Fruit fly (Drosophila melanogaster) whole organism, embryonic: ENCODE data around the gene CG13315.

Experiments used
- CG10959 ChIP-seq: fragments of 200-800 bp; sonication (Bioruptor generic); IDR thresholded peaks from 2 replicates; pipeline ENCODE4 v1.3.6; 2022; ENCODE audit warnings: missing biosample characterization, missing genetic modification characterization
- CG12391 ChIP-seq: fragments of 200-800 bp; sonication (Bioruptor generic); optimal IDR thresholded peaks from 3 replicates; lab custom pipeline; 2018; ENCODE audit warnings: missing biosample characterization, mild to moderate bottlenecking, missing genetic modification characterization, moderate library complexity
- CG13775 ChIP-seq: fragments of 200-800 bp; sonication (Bioruptor generic); optimal IDR thresholded peaks from 3 replicates; lab custom pipeline; 2017; ENCODE audit warnings: missing biosample characterization, mild to moderate bottlenecking, missing genetic modification characterization
- CG14710 ChIP-seq: fragments of 200-800 bp; sonication (Bioruptor generic); optimal IDR thresholded peaks from 3 replicates; lab custom pipeline; 2019; ENCODE audit warnings: missing biosample characterization, mild to moderate bottlenecking, missing genetic modification characterization, moderate library complexity
- CG15696 ChIP-seq: fragments of 200-800 bp; sonication (Bioruptor generic); optimal IDR thresholded peaks from 2 replicates; lab custom pipeline; 2019; ENCODE audit warnings: missing biosample characterization, mild to moderate bottlenecking, missing genetic modification characterization, moderate library complexity
- CG1603 ChIP-seq: fragments of 200-800 bp; sonication (Bioruptor generic); optimal IDR thresholded peaks from 2 replicates; lab custom pipeline; 2019; ENCODE audit warnings: missing biosample characterization, mild to moderate bottlenecking, missing genetic modification characterization, moderate library complexity
- CG18476 ChIP-seq: fragments of 200-800 bp; sonication (Bioruptor generic); optimal IDR thresholded peaks from 2 replicates; lab custom pipeline; 2016; ENCODE audit warnings: missing biosample characterization, mild to moderate bottlenecking, missing genetic modification characterization
- CG34422 ChIP-seq: fragments of 200-800 bp; sonication (Bioruptor generic); IDR thresholded peaks from 3 replicates; pipeline ENCODE4 v1.3.6; 2022; ENCODE audit warnings: missing biosample characterization, missing genetic modification characterization
- CG5953 ChIP-seq: fragments of 200-800 bp; sonication (Bioruptor generic); IDR thresholded peaks from 2 replicates; pipeline ENCODE4 v1.3.6; 2022; ENCODE audit warnings: missing biosample characterization, missing genetic modification characterization
- CG6272 ChIP-seq: fragments of 200-800 bp; sonication (Bioruptor generic); IDR thresholded peaks from 2 replicates; pipeline ENCODE4 v1.3.6; 2022; ENCODE audit warnings: missing biosample characterization, missing genetic modification characterization
- CG6654 ChIP-seq: fragments of 200-800 bp; sonication (Bioruptor generic); optimal IDR thresholded peaks from 2 replicates; lab custom pipeline; 2017; ENCODE audit warnings: missing biosample characterization, mild to moderate bottlenecking, missing genetic modification characterization
- CG7372 ChIP-seq: fragments of 200-800 bp; sonication (Bioruptor generic); IDR thresholded peaks from 2 replicates; pipeline ENCODE4 v1.3.6; 2022; ENCODE audit warnings: missing biosample characterization, missing genetic modification characterization
- Deaf1 ChIP-seq: fragments of 200-800 bp; optimal IDR thresholded peaks from 3 replicates; lab custom pipeline; 2019; ENCODE audit warnings: missing biosample characterization, mild to moderate bottlenecking, missing genetic modification characterization, moderate library complexity
- Dip2 ChIP-seq: fragments of 200-800 bp; sonication (Bioruptor generic); IDR thresholded peaks from 2 replicates; pipeline ENCODE4 v1.3.6; 2022; ENCODE audit warnings: missing biosample characterization, missing genetic modification characterization
- Doc2 ChIP-seq: fragments of 200-800 bp; sonication (Bioruptor generic); IDR thresholded peaks from 2 replicates; pipeline ENCODE4 v1.3.6; 2022; ENCODE audit warnings: missing biosample characterization, missing genetic modification characterization
- MESR4 ChIP-seq: fragments of 200-800 bp; sonication (Bioruptor generic); optimal IDR thresholded peaks from 2 replicates; lab custom pipeline; 2018; ENCODE audit warnings: missing biosample characterization, mild to moderate bottlenecking, missing genetic modification characterization, moderate library complexity
- Opbp ChIP-seq: fragments of 200-800 bp; sonication (Bioruptor generic); IDR thresholded peaks from 3 replicates; pipeline ENCODE4 v1.3.6; 2022; ENCODE audit warnings: missing biosample characterization, missing genetic modification characterization; ENCODE audit not compliant: partially characterized antibody
- Pdp1 ChIP-seq, 2 experiments: fragments of 200-800 bp; sonication (Bioruptor generic); optimal IDR thresholded peaks; 3 replicates each; lab custom pipeline; 2016; ENCODE audit warnings: missing biosample characterization in 2 of 2, missing genetic modification characterization in 2 of 2, mild to moderate bottlenecking in 1 of 2, moderate library complexity in 1 of 2
- Sin3A ChIP-seq: fragments of >200 bp; optimal IDR thresholded peaks from 2 replicates; lab custom pipeline; 2018
- Sry-δ ChIP-seq: fragments of 200-800 bp; sonication (Bioruptor generic); optimal IDR thresholded peaks from 2 replicates; lab custom pipeline; 2016; ENCODE audit warnings: missing biosample characterization, missing genetic modification characterization
- al ChIP-seq: fragments of 200-800 bp; sonication (Bioruptor generic); IDR thresholded peaks from 2 replicates; pipeline ENCODE4 v1.3.6; 2022; ENCODE audit warnings: missing biosample characterization, missing genetic modification characterization
- cad ChIP-seq: fragments of >200 bp; optimal IDR thresholded peaks from 2 replicates; lab custom pipeline; 2017; ENCODE audit warnings: missing biosample characterization, missing genetic modification characterization
- cato ChIP-seq: fragments of 200-800 bp; sonication (Bioruptor generic); optimal IDR thresholded peaks from 2 replicates; lab custom pipeline; 2016; ENCODE audit warnings: missing biosample characterization, missing genetic modification characterization, borderline replicate concordance
- chif ChIP-seq, 2 experiments: fragments of 200-800 bp; sonication (Bioruptor generic); optimal IDR thresholded peaks; 3 replicates each; lab custom pipeline; 2016; ENCODE audit warnings: missing biosample characterization in 2 of 2, missing genetic modification characterization in 2 of 2
- chinmo ChIP-seq: fragments of 200-800 bp; sonication (Bioruptor generic); IDR thresholded peaks from 4 replicates; pipeline ENCODE4 v1.3.6; 2022; ENCODE audit warnings: missing biosample characterization, missing genetic modification characterization; ENCODE audit not compliant: partially characterized antibody
- dan ChIP-seq: fragments of 200-800 bp; sonication (Bioruptor generic); IDR thresholded peaks from 2 replicates; pipeline ENCODE4 v1.3.6; 2022; ENCODE audit warnings: missing biosample characterization, missing genetic modification characterization
- danr ChIP-seq: fragments of 200-800 bp; sonication (Bioruptor generic); IDR thresholded peaks from 2 replicates; pipeline ENCODE4 v1.3.6; 2022; ENCODE audit warnings: missing biosample characterization, missing genetic modification characterization
- exex ChIP-seq: fragments of 200-800 bp; sonication (Bioruptor generic); optimal IDR thresholded peaks from 4 replicates; lab custom pipeline; 2018; ENCODE audit warnings: missing biosample characterization, mild to moderate bottlenecking, missing genetic modification characterization, moderate library complexity
- gcm2 ChIP-seq: fragments of 200-800 bp; sonication (Bioruptor generic); optimal IDR thresholded peaks from 2 replicates; lab custom pipeline; 2016; ENCODE audit warnings: missing biosample characterization, missing genetic modification characterization
- h ChIP-seq: fragments of >200 bp; optimal IDR thresholded peaks from 2 replicates; lab custom pipeline; 2017
- her ChIP-seq: fragments of 200-800 bp; sonication (Bioruptor generic); optimal IDR thresholded peaks from 2 replicates; lab custom pipeline; 2016; ENCODE audit warnings: missing biosample characterization, missing genetic modification characterization
- knrl ChIP-seq: fragments of 200-800 bp; sonication (Bioruptor generic); IDR thresholded peaks from 3 replicates; pipeline ENCODE4 v1.3.6; 2022; ENCODE audit warnings: missing biosample characterization, missing genetic modification characterization; ENCODE audit not compliant: partially characterized antibody
- lab ChIP-seq: fragments of 200-800 bp; sonication (Bioruptor generic); optimal IDR thresholded peaks from 3 replicates; lab custom pipeline; 2017; ENCODE audit warnings: missing biosample characterization, missing genetic modification characterization, mild to moderate bottlenecking, moderate library complexity, missing genetic modification reagents
- nmo ChIP-seq: fragments of 200-800 bp; sonication (Bioruptor generic); optimal IDR thresholded peaks from 2 replicates; lab custom pipeline; 2018; ENCODE audit warnings: missing biosample characterization, mild to moderate bottlenecking, missing genetic modification characterization, moderate library complexity
- odd ChIP-seq: fragments of 200-800 bp; sonication (Bioruptor generic); optimal IDR thresholded peaks from 2 replicates; lab custom pipeline; 2017; ENCODE audit warnings: missing biosample characterization, mild to moderate bottlenecking, missing genetic modification characterization
- pnt ChIP-seq: fragments of 200-800 bp; sonication (Bioruptor generic); optimal IDR thresholded peaks from 3 replicates; lab custom pipeline; 2016; ENCODE audit warnings: missing biosample characterization, missing genetic modification characterization
- ranshi ChIP-seq: fragments of 200-800 bp; sonication (Bioruptor generic); IDR thresholded peaks from 2 replicates; pipeline ENCODE4 v1.3.6; 2022; ENCODE audit warnings: missing biosample characterization, missing genetic modification characterization
- sd ChIP-seq: fragments of 200-800 bp; sonication (Bioruptor generic); optimal IDR thresholded peaks from 3 replicates; lab custom pipeline; 2018; ENCODE audit warnings: missing biosample characterization, mild to moderate bottlenecking, missing genetic modification characterization, moderate library complexity
- sens ChIP-seq: fragments of 200-800 bp; sonication (Bioruptor generic); peaks from one replicate; lab custom pipeline; 2016; ENCODE audit warnings: missing biosample characterization, missing genetic modification characterization
- stwl ChIP-seq: fragments of 200-800 bp; sonication (Bioruptor generic); optimal IDR thresholded peaks from 3 replicates; lab custom pipeline; 2018; ENCODE audit warnings: missing biosample characterization, mild to moderate bottlenecking, missing genetic modification characterization, moderate library complexity
- trh ChIP-seq: fragments of 200-800 bp; sonication (Bioruptor generic); optimal IDR thresholded peaks from 2 replicates; lab custom pipeline; 2016; ENCODE audit warnings: missing biosample characterization, missing genetic modification characterization
- vnd ChIP-seq: fragments of 200-800 bp; sonication (Bioruptor generic); IDR thresholded peaks from 3 replicates; pipeline ENCODE4 v1.3.6; 2022; ENCODE audit warnings: missing biosample characterization, missing genetic modification characterization; ENCODE audit not compliant: partially characterized antibody
- wek ChIP-seq: fragments of 200-800 bp; sonication (Bioruptor generic); optimal IDR thresholded peaks from 3 replicates; lab custom pipeline; 2018; ENCODE audit warnings: missing biosample characterization, mild to moderate bottlenecking, missing genetic modification characterization, moderate library complexity
- zf30C ChIP-seq: fragments of 200-800 bp; sonication (Bioruptor generic); optimal IDR thresholded peaks from 3 replicates; lab custom pipeline; 2018; ENCODE audit warnings: missing biosample characterization, mild to moderate bottlenecking, missing genetic modification characterization

Gene CG13315

DNA sequence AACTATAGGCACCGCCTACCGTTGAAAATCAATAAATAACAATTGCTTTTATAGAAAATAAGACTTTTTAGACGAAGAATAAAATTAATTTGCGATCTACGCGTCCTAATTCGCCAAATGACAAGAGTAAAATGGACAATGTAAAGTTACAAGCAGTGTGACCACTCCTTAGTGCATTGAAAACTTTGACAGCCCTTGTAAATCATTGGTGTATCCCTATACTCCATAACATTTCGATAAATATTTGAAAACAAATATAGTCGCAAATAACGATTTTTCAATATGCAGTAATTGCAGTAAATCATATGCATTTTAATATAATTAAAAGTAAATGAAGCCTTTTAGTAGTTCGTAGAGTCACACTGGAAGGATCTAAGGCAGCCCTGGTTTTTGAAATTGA, 33.9 kb upstream of the CG13315 start:
- TF ChIP-seq stwl (tag; lab: Kevin White, UChicago) (peak; percentile 20), nmo (GFP tag; lab: Kevin White, UChicago) (no peak), CG14710 (tag; lab: Kevin White, UChicago) (peak; percentile 97)

DNA sequence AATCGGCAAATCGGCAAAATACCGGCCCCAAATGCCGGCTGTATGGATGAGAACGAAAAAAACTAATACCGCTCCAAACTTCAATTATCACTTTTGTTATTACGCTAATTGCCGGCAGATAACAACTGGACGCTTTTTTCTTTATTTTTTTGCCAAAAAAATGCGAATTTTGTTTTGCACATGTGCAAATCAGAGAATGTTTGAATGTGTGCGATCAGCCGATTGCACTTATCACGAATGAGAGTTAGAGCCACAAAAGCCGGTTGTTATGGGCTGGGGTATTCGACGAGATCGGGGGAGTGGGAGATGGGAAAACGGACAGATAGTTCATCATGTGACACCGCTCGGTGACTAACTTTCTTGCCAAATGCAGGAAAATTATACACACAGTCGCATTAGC, 33.1 kb upstream of the CG13315 start:
- TF ChIP-seq CG1603 (no peak), exex (peak; percentile 27), CG5953 (no peak), CG15696 (tag; lab: Kevin White, UChicago) (no peak), ranshi (0 out of 2 replicates have a peak, but pooled peaks have one; percentile 3)

DNA sequence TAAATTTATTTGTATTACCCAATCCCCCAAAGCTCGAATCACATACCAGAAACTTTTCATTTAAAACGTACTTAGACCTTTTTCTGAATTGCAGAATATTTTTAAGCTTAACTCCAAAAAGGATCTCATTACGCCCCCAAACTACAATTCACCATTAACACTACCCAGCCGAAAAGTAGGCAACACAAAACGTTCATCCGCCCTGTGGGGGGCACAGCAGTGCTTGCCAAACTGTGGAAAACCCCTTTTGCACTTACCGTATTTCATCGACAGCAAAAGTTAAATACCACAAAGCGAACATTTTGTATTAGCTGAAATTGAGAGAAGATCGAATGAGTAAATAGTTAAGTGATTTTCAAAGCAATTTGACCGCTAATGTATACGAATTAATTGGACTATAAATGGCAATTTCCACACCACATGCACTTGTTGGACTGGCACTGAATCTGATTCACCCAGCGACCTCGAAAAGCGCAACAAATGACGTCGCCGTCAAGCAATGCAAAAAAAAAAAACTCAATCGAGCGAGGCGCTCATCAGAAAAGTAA, 32.4 kb upstream of the CG13315 start:
- TF ChIP-seq chif (GFP tag; optimal IDR thresholded peaks at IDR 0.05; lab: Kevin White, UChicago) (no peak), CG7372 (GFP tag; lab: Robert Waterston, UW) (peak; percentile 44; the same call in 1 of the 2 replicates), odd (GFP tag; lab: Kevin White, UChicago) (no peak), sd (no peak), chinmo (GFP tag; lab: Robert Waterston, UW) (0 out of 4 replicates have a peak, but pooled peaks have one; percentile 40), CG34422 (GFP tag; lab: Robert Waterston, UW) (no peak), Sin3A (lab: Kevin White, UChicago) (no peak), Pdp1 (GFP tag; optimal IDR thresholded peaks at IDR 0.05; lab: Kevin White, UChicago) (peak in 1 of 2 experiments; percentile 75), CG13775 (GFP tag; lab: Kevin White, UChicago) (no peak), MESR4 (GFP tag; lab: Kevin White, UChicago) (no peak), CG18476 (GFP tag; lab: Kevin White, UChicago) (no peak), zf30C (GFP tag; lab: Kevin White, UChicago) (no peak), CG15696 (tag; lab: Kevin White, UChicago) (no peak), Doc2 (GFP tag; lab: Robert Waterston, UW) (no peak), cato (no peak), pnt (GFP tag; lab: Kevin White, UChicago) (no peak), CG10959 (GFP tag; lab: Robert Waterston, UW) (no peak), dan (GFP tag; lab: Robert Waterston, UW) (no peak), Dip2 (GFP tag; lab: Robert Waterston, UW) (no peak), Opbp (GFP tag; lab: Robert Waterston, UW) (no peak), gcm2 (GFP tag; lab: Kevin White, UChicago) (no peak), lab (GFP tag; lab: Kevin White, UChicago) (no peak), trh (GFP tag; lab: Kevin White, UChicago) (no peak), vnd (GFP tag; lab: Robert Waterston, UW) (no peak), her (GFP tag; lab: Kevin White, UChicago) (no peak), cad (GFP tag; lab: Kevin White, UChicago) (peak; percentile 64), h (lab: Kevin White, UChicago) (no peak), CG12391 (tag; lab: Kevin White, UChicago) (no peak), danr (GFP tag; lab: Robert Waterston, UW) (no peak), CG6272 (no peak), knrl (GFP tag; lab: Robert Waterston, UW) (no peak), Sry-δ (GFP tag; lab: Kevin White, UChicago) (no peak), ranshi (0 out of 2 replicates have a peak, but pooled peaks have one; percentile 3), wek (GFP tag; lab: Kevin White, UChicago) (no peak), CG6654 (peak; percentile 96), Deaf1 (no peak), sens (GFP tag; lab: Kevin White, UChicago) (peak; percentile 12), al (GFP tag; lab: Robert Waterston, UW) (no peak)
